Fruit fly (Drosophila melanogaster): Measurements from ENCODE around the gene Art6.

dm6 chr3R:13931813-13932212 lies 13.8 kb downstream of the Art6 start:
- TF ChIP-seq EcR (GFP tag; optimal IDR thresholded peaks at IDR 0.05), result no peak
- TF ChIP-seq CG8478 (optimal IDR thresholded peaks at IDR 0.05), result no peak
- TF ChIP-seq psq (optimal IDR thresholded peaks at IDR 0.05), result no peak
- TF ChIP-seq usp (GFP tag; optimal IDR thresholded peaks at IDR 0.05), result no peak
- TF ChIP-seq Dll (optimal IDR thresholded peaks at IDR 0.05), result no peak
